Fruit fly (Drosophila melanogaster) whole organism, embryonic: Measurements from ENCODE around the gene HemK2.

Experiments used
- CG10654 ChIP-seq: fragments of 200-800 bp; sonication (Bioruptor generic); optimal IDR thresholded peaks from 2 replicates; lab custom pipeline; 2016; ENCODE audit warnings: missing biosample characterization, missing genetic modification characterization
- CG11093 ChIP-seq: fragments of 200-800 bp; sonication (Bioruptor generic); IDR thresholded peaks from 3 replicates; pipeline ENCODE4 v1.3.6; 2022; ENCODE audit warnings: missing biosample characterization, missing genetic modification characterization
- Drgx ChIP-seq: fragments of 200-800 bp; sonication (Bioruptor generic); IDR thresholded peaks from 2 replicates; pipeline ENCODE4 v1.3.6; 2022; ENCODE audit warnings: missing biosample characterization, missing genetic modification characterization
- Stat92E ChIP-seq, 3 experiments: fragments of >200 bp in 2 of 3; fragments of 200-800 bp in 1 of 3; sonication (Bioruptor generic) in 1 of 3; optimal IDR thresholded peaks; 2 replicates each; lab custom pipeline; 2017 to 2019; ENCODE audit warnings: missing biosample characterization in 3 of 3, missing genetic modification characterization in 3 of 3, mild to moderate bottlenecking in 1 of 3, moderate library complexity in 1 of 3
- unc-4 ChIP-seq: fragments of 200-800 bp; sonication (Bioruptor generic); IDR thresholded peaks from 2 replicates; pipeline ENCODE4 v1.3.6; 2022; ENCODE audit warnings: missing biosample characterization, missing genetic modification characterization; ENCODE audit not compliant: partially characterized antibody

DNA sequence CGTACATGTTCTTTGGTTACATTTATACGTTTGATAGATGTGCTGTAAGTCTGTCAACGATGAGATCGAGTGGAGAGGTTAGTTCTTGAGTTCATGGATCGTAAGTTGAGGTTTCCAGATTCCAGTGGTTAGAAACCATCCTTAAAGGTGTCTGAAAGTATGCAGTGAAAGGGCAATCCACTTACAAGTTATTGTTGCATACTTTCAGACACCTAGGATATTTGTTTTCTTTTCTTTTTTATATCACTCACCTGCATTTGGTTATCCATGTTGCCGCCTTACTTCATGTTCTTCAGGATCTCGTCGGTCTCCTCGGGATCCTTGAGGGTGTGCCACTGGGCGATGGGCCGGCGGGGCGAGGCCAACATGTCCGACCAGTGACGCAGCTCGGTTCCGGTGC, 23.3 kb upstream of the HemK2 start:
- TF ChIP-seq CG10654 (GFP tag; lab: Kevin White, UChicago) (no peak), CG11093 (no peak), Stat92E (GFP tag; optimal IDR thresholded peaks at IDR 0.05; lab: Kevin White, UChicago) (no peak), Drgx (GFP tag; lab: Robert Waterston, UW) (no peak), unc-4 (GFP tag; lab: Robert Waterston, UW) (no peak)
